Fruit fly (Drosophila melanogaster) Kc167 (cell line): Measurements from ENCODE around the gene CG32576.

Source experiments
- Myc ChIP-seq: fragments of >200 bp; optimal IDR thresholded peaks from 2 replicates; lab custom pipeline; 2017; ENCODE audit warnings: missing external identifiers
- h ChIP-seq: fragments of >200 bp; optimal IDR thresholded peaks from 3 replicates; lab custom pipeline; 2018; ENCODE audit warnings: missing external identifiers
- insv ChIP-seq: fragments of >200 bp; optimal IDR thresholded peaks from 3 replicates; lab custom pipeline; 2018; ENCODE audit warnings: missing external identifiers
- psq ChIP-seq: fragments of >200 bp; optimal IDR thresholded peaks from 2 replicates; lab custom pipeline; 2017; ENCODE audit warnings: missing external identifiers
- ttk ChIP-seq: sonication (Bioruptor generic); optimal IDR thresholded peaks from 2 replicates; lab custom pipeline; 2017; ENCODE audit warnings: missing external identifiers

dm6 chrX:16286083-16286666 is 2.2 kb downstream of the CG32576 start, which contains the start of gene UQCR-14:
- TF ChIP-seq insv (lab: Kevin White, UChicago) (no peak), psq (lab: Kevin White, UChicago) (no peak), Myc (lab: Kevin White, UChicago) (no peak), h (lab: Kevin White, UChicago) (no peak), ttk (lab: Kevin White, UChicago) (no peak)
